Fruit fly (Drosophila melanogaster) whole organism, wandering third instar larva: ENCODE data around the gene Snoo.

Source experiments
- CG32264 ChIP-seq: fragments of 200-800 bp; sonication (Bioruptor generic); optimal IDR thresholded peaks from 2 replicates; lab custom pipeline; 2016; ENCODE audit warnings: missing biosample characterization, missing genetic modification characterization
- Dif ChIP-seq: fragments of 200-275, 200-300 bp; sonication (Bioruptor generic); optimal IDR thresholded peaks from 2 replicates; lab custom pipeline; 2018; ENCODE audit warnings: missing biosample characterization, missing genetic modification characterization; ENCODE audit not compliant: partially characterized antibody
- GATAd ChIP-seq: sonication (Bioruptor generic); optimal IDR thresholded peaks from 2 replicates; lab custom pipeline; 2016; ENCODE audit warnings: missing biosample characterization, missing genetic modification characterization
- Hnf4 ChIP-seq: fragments of 200-800 bp; sonication (Bioruptor generic); optimal IDR thresholded peaks from 2 replicates; lab custom pipeline; 2016; ENCODE audit warnings: missing biosample characterization, mild to moderate bottlenecking, missing genetic modification characterization
- Myc ChIP-seq: fragments of >200 bp; optimal IDR thresholded peaks from 2 replicates; lab custom pipeline; 2017
- OdsH ChIP-seq: fragments of 200-800 bp; sonication (Bioruptor generic); optimal IDR thresholded peaks from 2 replicates; lab custom pipeline; 2016; ENCODE audit warnings: missing biosample characterization, mild to moderate bottlenecking, missing genetic modification characterization
- Sp1 ChIP-seq: fragments of 200-800 bp; sonication (Bioruptor generic); optimal IDR thresholded peaks from 3 replicates; lab custom pipeline; 2019; ENCODE audit warnings: missing biosample characterization, mild to moderate bottlenecking, missing genetic modification characterization, moderate library complexity
- Vsx2 ChIP-seq: fragments of 200-300, 225-300 bp; sonication (Bioruptor generic); optimal IDR thresholded peaks from 2 replicates; lab custom pipeline; 2018; ENCODE audit warnings: missing biosample characterization, missing genetic modification characterization; ENCODE audit not compliant: partially characterized antibody
- dmrt93B ChIP-seq: fragments of 200-800 bp; sonication (Bioruptor generic); optimal IDR thresholded peaks from 2 replicates; lab custom pipeline; 2018; ENCODE audit warnings: missing biosample characterization, mild to moderate bottlenecking, missing genetic modification characterization
- fru ChIP-seq: fragments of 200-800 bp; sonication (Bioruptor generic); optimal IDR thresholded peaks from 3 replicates; lab custom pipeline; 2016; ENCODE audit warnings: missing biosample characterization, mild to moderate bottlenecking, missing genetic modification characterization
- pan ChIP-seq: fragments of >200 bp; optimal IDR thresholded peaks from 2 replicates; lab custom pipeline; 2017

dm6 chr2L:7973470-7974207 is 10.4 kb downstream of the Snoo start:
- TF ChIP-seq Hnf4 (GFP tag; lab: Kevin White, UChicago) (peak; percentile 9), Dif (GFP tag; lab: Kevin White, UChicago) (peak; percentile 50), fru (GFP tag; lab: Kevin White, UChicago) (peak; percentile 73), Sp1 (GFP tag; lab: Kevin White, UChicago) (peak; percentile 70), OdsH (GFP tag; lab: Kevin White, UChicago) (peak; percentile 76), Myc (lab: Kevin White, UChicago) (no peak), pan (lab: Kevin White, UChicago) (peak; percentile 61), GATAd (no peak), CG32264 (GFP tag; lab: Kevin White, UChicago) (no peak), Vsx2 (GFP tag; lab: Kevin White, UChicago) (peak; percentile 34), dmrt93B (GFP tag; lab: Kevin White, UChicago) (peak; percentile 54)
